Worm (Caenorhabditis elegans) whole organism, L4 larva: ENCODE measurements around the gene dmd-9.

Experiments used
- D1046.2 ChIP-seq: fragments of 200-800 bp; sonication (Bioruptor generic); IDR thresholded peaks from 2 replicates; pipeline ENCODE4 v1.3.6; 2022; ENCODE audit warnings: missing genetic modification characterization, missing compliant biosample characterization
- F37D6.2 ChIP-seq: sonication (generic microtip); optimal IDR thresholded peaks from 2 replicates; lab custom pipeline; 2016; ENCODE audit warnings: mild to moderate bottlenecking, missing genetic modification characterization, missing compliant biosample characterization
- R02D3.7 ChIP-seq: fragments of 150-350 bp; sonication (generic microtip); optimal IDR thresholded peaks from 3 replicates; lab custom pipeline; 2014; ENCODE audit warnings: missing biosample characterization, missing genetic modification characterization
- T26A8.4 ChIP-seq: fragments of 200-800 bp; sonication (Bioruptor generic); IDR thresholded peaks from 2 replicates; pipeline ENCODE4 v1.3.6; 2022; ENCODE audit warnings: missing genetic modification characterization, missing compliant biosample characterization
- Y75B8A.6 ChIP-seq: fragments of 200-800 bp; sonication (Bioruptor generic); IDR thresholded peaks from 2 replicates; pipeline ENCODE4 v1.3.6; 2022; ENCODE audit warnings: missing genetic modification reagents, missing genetic modification characterization, missing compliant biosample characterization
- aly-2 ChIP-seq: sonication (generic microtip); optimal IDR thresholded peaks from 2 replicates; lab custom pipeline; 2018; ENCODE audit warnings: missing biosample characterization, missing genetic modification characterization
- ama-1 ChIP-seq: fragments of 150-350 bp; optimal IDR thresholded peaks from 2 replicates; lab custom pipeline; 2014; ENCODE audit warnings: inconsistent platforms, mixed read lengths
- attf-4 ChIP-seq: sonication (generic microtip); optimal IDR thresholded peaks from 3 replicates; lab custom pipeline; 2017; ENCODE audit warnings: missing biosample characterization, missing genetic modification characterization
- ceh-20 ChIP-seq: fragments of 200-800 bp; sonication (Bioruptor generic); IDR thresholded peaks from 2 replicates; pipeline ENCODE4 v1.3.6; 2022; ENCODE audit warnings: missing genetic modification reagents, missing genetic modification characterization, missing compliant biosample characterization
- ceh-32 ChIP-seq: sonication (generic microtip); optimal IDR thresholded peaks from 2 replicates; lab custom pipeline; 2016; ENCODE audit warnings: mild to moderate bottlenecking, missing genetic modification characterization, missing compliant biosample characterization; ENCODE audit not compliant: poor library complexity
- ceh-62 ChIP-seq: sonication (generic microtip); optimal IDR thresholded peaks from 2 replicates; lab custom pipeline; 2017; ENCODE audit warnings: missing biosample characterization, missing genetic modification characterization
- ceh-82 ChIP-seq: sonication (generic microtip); optimal IDR thresholded peaks from 2 replicates; lab custom pipeline; 2017; ENCODE audit warnings: missing biosample characterization, missing genetic modification characterization
- ces-1 ChIP-seq: fragments of 150-350 bp; sonication (generic microtip); optimal IDR thresholded peaks from 4 replicates; lab custom pipeline; 2014; ENCODE audit warnings: missing biosample characterization, missing genetic modification reagents, missing genetic modification characterization
- ctbp-1 ChIP-seq: fragments of 200-800 bp; sonication (Bioruptor generic); IDR thresholded peaks from 2 replicates; pipeline ENCODE4 v1.3.6; 2022; ENCODE audit warnings: missing genetic modification reagents, missing genetic modification characterization, missing compliant biosample characterization
- dve-1 ChIP-seq: sonication (generic microtip); optimal IDR thresholded peaks from 2 replicates; lab custom pipeline; 2017; ENCODE audit warnings: antibody characterized with exemption, mild to moderate bottlenecking, missing genetic modification characterization, missing compliant biosample characterization; ENCODE audit not compliant: insufficient read depth
- egl-27 ChIP-seq: sonication (generic microtip); optimal IDR thresholded peaks from 3 replicates; lab custom pipeline; 2017; ENCODE audit warnings: missing biosample characterization, missing genetic modification reagents, missing genetic modification characterization
- fkh-10 ChIP-seq: fragments of 150-350 bp; optimal IDR thresholded peaks from 2 replicates; lab custom pipeline; 2014; ENCODE audit warnings: missing biosample characterization, missing genetic modification reagents, missing genetic modification characterization
- hif-1 ChIP-seq, 2 experiments: sonication (generic microtip); optimal IDR thresholded peaks; 2 replicates each; lab custom pipeline; 2016 to 2017; ENCODE audit warnings: missing compliant biosample characterization in 2 of 2, missing genetic modification characterization in 2 of 2, missing genetic modification reagents in 2 of 2, missing genotype in 2 of 2, mild to moderate bottlenecking in 1 of 2
- hlh-30 ChIP-seq: sonication (generic microtip); optimal IDR thresholded peaks from 2 replicates; lab custom pipeline; 2017; ENCODE audit warnings: antibody characterized with exemption, mild to moderate bottlenecking, missing genetic modification characterization, missing compliant biosample characterization; ENCODE audit not compliant: insufficient read depth
- hmg-1.1 ChIP-seq: fragments of 200-800 bp; sonication (Bioruptor generic); IDR thresholded peaks from 2 replicates; pipeline ENCODE4 v1.3.6; 2022; ENCODE audit warnings: missing genetic modification reagents, missing genetic modification characterization, missing compliant biosample characterization
- lim-7 ChIP-seq: fragments of 200-800 bp; sonication (Bioruptor generic); IDR thresholded peaks from 2 replicates; pipeline ENCODE4 v1.3.6; 2022; ENCODE audit warnings: missing genetic modification characterization, missing compliant biosample characterization
- lin-1 ChIP-seq: fragments of 200-800 bp; sonication (Bioruptor generic); IDR thresholded peaks from 2 replicates; pipeline ENCODE4 v1.3.6; 2022; ENCODE audit warnings: missing genetic modification reagents, missing genetic modification characterization, missing compliant biosample characterization
- lin-15B ChIP-seq: fragments of 150-350 bp; sonication (generic microtip); optimal IDR thresholded peaks from 3 replicates; lab custom pipeline; 2014; ENCODE audit warnings: missing biosample characterization, missing genetic modification characterization
- lin-39 ChIP-seq: fragments of 150-350 bp; optimal IDR thresholded peaks from 2 replicates; lab custom pipeline; 2014; ENCODE audit warnings: missing biosample characterization, missing genetic modification reagents, missing genetic modification characterization
- lsy-2 ChIP-seq, 2 experiments: fragments of 150-350 bp in 1 of 2; sonication (generic microtip) in 1 of 2; optimal IDR thresholded peaks; 2 replicates each; lab custom pipeline; 2014 to 2017; ENCODE audit warnings: missing biosample characterization in 2 of 2, missing genetic modification characterization in 2 of 2
- mdl-1 ChIP-seq, 2 experiments: fragments of 150-350 bp in 1 of 2; sonication (generic microtip) in 1 of 2; optimal IDR thresholded peaks; 2 replicates each; lab custom pipeline; 2014 to 2017; ENCODE audit warnings: missing biosample characterization in 2 of 2, missing genetic modification characterization in 2 of 2
- mes-2 ChIP-seq: sonication (generic microtip); optimal IDR thresholded peaks from 2 replicates; lab custom pipeline; 2016; ENCODE audit warnings: missing genotype, mild to moderate bottlenecking, missing genetic modification characterization, missing compliant biosample characterization; ENCODE audit not compliant: poor library complexity, severe bottlenecking
- mxl-3 ChIP-seq: fragments of 200-800 bp; sonication (Bioruptor generic); optimal IDR thresholded peaks from 2 replicates; lab custom pipeline; 2018; ENCODE audit warnings: mild to moderate bottlenecking, missing genetic modification characterization, missing compliant biosample characterization
- nhr-111 ChIP-seq: fragments of 200-800 bp; sonication (Bioruptor generic); optimal IDR thresholded peaks from 2 replicates; lab custom pipeline; 2018; ENCODE audit warnings: mild to moderate bottlenecking, missing genetic modification characterization, missing compliant biosample characterization
- nhr-237 ChIP-seq: sonication (generic microtip); optimal IDR thresholded peaks from 2 replicates; lab custom pipeline; 2017; ENCODE audit warnings: missing biosample characterization, missing genetic modification characterization
- nhr-25 ChIP-seq: sonication (generic microtip); optimal IDR thresholded peaks from 2 replicates; lab custom pipeline; 2017; ENCODE audit warnings: missing genetic modification characterization, mild to moderate bottlenecking, missing compliant biosample characterization, antibody characterized with exemption, moderate library complexity, borderline replicate concordance; ENCODE audit not compliant: insufficient read depth
- nhr-28 ChIP-seq: fragments of 150-350 bp; optimal IDR thresholded peaks from 2 replicates; lab custom pipeline; 2014; ENCODE audit warnings: missing biosample characterization, missing genetic modification characterization
- nhr-41 ChIP-seq: fragments of 200-800 bp; sonication (Bioruptor generic); IDR thresholded peaks from 2 replicates; pipeline ENCODE4 v1.3.6; 2022; ENCODE audit warnings: missing genetic modification reagents, missing genetic modification characterization, missing compliant biosample characterization
- nhr-42 ChIP-seq: fragments of 200-800 bp; sonication (Bioruptor generic); IDR thresholded peaks from 2 replicates; pipeline ENCODE4 v1.3.6; 2022; ENCODE audit warnings: missing genetic modification characterization, missing compliant biosample characterization
- nhr-48 ChIP-seq: sonication (generic microtip); optimal IDR thresholded peaks from 2 replicates; lab custom pipeline; 2016; ENCODE audit warnings: mild to moderate bottlenecking, missing genetic modification characterization, missing compliant biosample characterization
- nhr-6 ChIP-seq: fragments of 150-350 bp; optimal IDR thresholded peaks from 2 replicates; lab custom pipeline; 2014; ENCODE audit warnings: missing biosample characterization, missing genetic modification characterization
- nhr-76 ChIP-seq: fragments of 150-350 bp; optimal IDR thresholded peaks from 2 replicates; lab custom pipeline; 2014; ENCODE audit warnings: missing biosample characterization, missing genetic modification characterization
- pha-4 ChIP-seq, 2 experiments: fragments of 150-350 bp in 1 of 2; fragments of 200-800 bp in 1 of 2; sonication (Bioruptor generic) in 1 of 2; IDR thresholded peaks in 1 of 2; optimal IDR thresholded peaks in 1 of 2; 2 replicates each; pipeline versions ENCODE4 v1.3.6 to Lab custom; 2014 to 2022; ENCODE audit warnings: missing genetic modification characterization in 2 of 2, missing genetic modification reagents in 2 of 2, missing biosample characterization in 1 of 2, missing compliant biosample characterization in 1 of 2
- pqm-1 ChIP-seq: sonication (generic microtip); optimal IDR thresholded peaks from 2 replicates; lab custom pipeline; 2017; ENCODE audit warnings: missing biosample characterization, missing genetic modification characterization
- skn-1 ChIP-seq: fragments of 150-350 bp; optimal IDR thresholded peaks from 2 replicates; lab custom pipeline; 2014; ENCODE audit warnings: missing biosample characterization, missing genetic modification characterization
- snpc-1.2 ChIP-seq: fragments of 200-800 bp; sonication (Bioruptor generic); IDR thresholded peaks from 2 replicates; pipeline ENCODE4 v1.3.6; 2022; ENCODE audit warnings: missing genetic modification reagents, missing genetic modification characterization, missing compliant biosample characterization
- spr-1 ChIP-seq: sonication (generic microtip); optimal IDR thresholded peaks from 2 replicates; lab custom pipeline; 2016; ENCODE audit warnings: mild to moderate bottlenecking, missing genetic modification characterization, missing compliant biosample characterization
- spr-3 ChIP-seq: fragments of 200-800 bp; sonication (Bioruptor generic); optimal IDR thresholded peaks from 2 replicates; lab custom pipeline; 2018; ENCODE audit warnings: mild to moderate bottlenecking, missing genetic modification characterization, missing compliant biosample characterization
- unc-39 ChIP-seq: sonication (generic microtip); optimal IDR thresholded peaks from 2 replicates; lab custom pipeline; 2017; ENCODE audit warnings: missing biosample characterization, missing genetic modification characterization
- unc-62 ChIP-seq, 3 experiments: fragments of 150-350 bp in 1 of 3; sonication (generic microtip); optimal IDR thresholded peaks in 2 of 3; peaks in 1 of 3; 1 replicate in 1 of 3; 2 replicates in 2 of 3; lab custom pipeline; 2014 to 2017; ENCODE audit warnings: missing biosample characterization in 3 of 3, missing genetic modification characterization in 3 of 3, missing genetic modification reagents in 3 of 3, missing genotype in 1 of 3
- zip-11 ChIP-seq: fragments of 200-800 bp; sonication (Bioruptor generic); IDR thresholded peaks from 2 replicates; pipeline ENCODE4 v1.3.6; 2022; ENCODE audit warnings: missing genetic modification characterization, missing compliant biosample characterization
- ztf-11 ChIP-seq: fragments of 150-350 bp; optimal IDR thresholded peaks from 2 replicates; lab custom pipeline; 2014; ENCODE audit warnings: missing biosample characterization, missing genetic modification characterization
- ztf-7 ChIP-seq: fragments of 150-350 bp; optimal IDR thresholded peaks from 2 replicates; lab custom pipeline; 2014; ENCODE audit warnings: missing biosample characterization, missing genetic modification characterization

The dmd-9 gene

DNA sequence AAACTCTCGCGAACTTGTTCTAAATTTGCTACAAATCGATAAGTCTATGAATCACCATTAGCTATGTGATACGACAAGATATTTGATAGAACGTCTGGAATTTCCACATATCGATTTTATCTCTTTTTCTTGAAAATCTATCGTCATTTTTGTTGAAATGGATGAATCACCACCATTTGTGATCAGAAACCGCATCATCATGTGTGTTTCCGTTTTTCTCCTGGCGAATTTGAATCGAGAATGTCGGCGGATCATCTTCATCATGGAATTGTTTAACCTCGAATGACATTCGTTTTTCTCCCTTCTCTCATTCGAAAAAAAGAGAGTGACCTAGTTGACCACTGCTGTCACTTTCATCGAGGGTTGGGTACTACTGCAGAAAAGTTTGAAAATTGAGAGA lies 20.1 kb downstream of the dmd-9 start (continued):
- peak in 1 of 2 experiments; percentile 3 for TF ChIP-seq lsy-2 (tag; optimal IDR thresholded peaks at IDR 0.05; lab: Kevin White, UChicago)
- TF ChIP-seq ceh-20 (GFP tag; lab: Robert Waterston, UW): no peak
- TF ChIP-seq hif-1 (tag; optimal IDR thresholded peaks at IDR 0.05; lab: Kevin White, UChicago): no peak
- peak; percentile 25 for TF ChIP-seq nhr-48 (tag; lab: Kevin White, UChicago)
- no peak for TF ChIP-seq zip-11 (GFP tag; lab: Robert Waterston, UW)

DNA sequence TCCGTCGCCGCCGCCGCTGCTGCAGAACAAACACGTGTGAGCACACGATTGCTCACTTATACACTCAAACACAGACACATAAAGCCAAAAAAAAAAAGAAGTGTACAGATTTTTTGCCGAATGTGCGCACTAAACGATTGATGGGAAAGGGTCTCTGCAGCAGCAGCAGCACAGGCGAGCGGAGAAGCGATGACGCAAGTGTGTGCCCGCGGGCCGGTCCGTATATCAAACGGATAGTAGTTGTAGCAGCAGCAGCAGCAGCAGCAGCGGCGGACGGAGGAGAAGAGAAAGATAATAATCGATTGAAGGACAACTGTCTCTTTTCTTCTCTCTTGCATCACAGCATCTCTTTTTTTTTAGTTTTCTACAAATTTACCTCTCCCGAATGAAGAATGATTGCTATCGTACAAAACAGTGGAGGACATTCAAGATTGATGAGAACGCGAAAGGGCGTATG lies 20.9 kb downstream of the dmd-9 start:
- no peak for TF ChIP-seq lin-15B (tag; lab: Kevin White, UChicago)
- TF ChIP-seq mdl-1 (tag; optimal IDR thresholded peaks at IDR 0.05; lab: Kevin White, UChicago): peak in 1 of 2 experiments; percentile 56
- no peak for TF ChIP-seq nhr-6 (tag; lab: Kevin White, UChicago)
- no peak for TF ChIP-seq R02D3.7 (tag; lab: Kevin White, UChicago)
- no peak for TF ChIP-seq egl-27 (tag; lab: Kevin White, UChicago)
- no peak for TF ChIP-seq ceh-62 (tag; lab: Kevin White, UChicago)
- no peak for TF ChIP-seq nhr-76 (tag; lab: Kevin White, UChicago)
- TF ChIP-seq zip-11 (GFP tag; lab: Robert Waterston, UW): no peak
- no peak for TF ChIP-seq snpc-1.2
- no peak for TF ChIP-seq ceh-82
- TF ChIP-seq unc-62 (GFP tag; optimal IDR thresholded peaks at IDR 0.05 in 1 of 2; lab: Kevin White, UChicago): peak in 1 of 2 experiments; percentile 79
- TF ChIP-seq unc-62 (tag; optimal IDR thresholded peaks at IDR 0.05; lab: Kevin White, UChicago): no peak
- no peak for TF ChIP-seq spr-3 (GFP tag; lab: Kevin White, UChicago)
- peak; percentile 44 for TF ChIP-seq dve-1 (tag; lab: Kevin White, UChicago)
- TF ChIP-seq lim-7: no peak
- no peak for TF ChIP-seq unc-39 (tag; lab: Kevin White, UChicago)
- 0 out of 2 replicates have a peak, but pooled peaks have one; percentile 17 for TF ChIP-seq D1046.2 (GFP tag; lab: Robert Waterston, UW)
- TF ChIP-seq skn-1: no peak
- no peak for TF ChIP-seq Y75B8A.6 (GFP tag; lab: Robert Waterston, UW)
- TF ChIP-seq lsy-2 (tag; optimal IDR thresholded peaks at IDR 0.05; lab: Kevin White, UChicago): peak in 1 of 2 experiments; percentile 16
- TF ChIP-seq ces-1 (GFP tag; lab: Kevin White, UChicago): no peak
- TF ChIP-seq mes-2 (tag; lab: Kevin White, UChicago): peak; percentile 51
- TF ChIP-seq aly-2 (tag; lab: Kevin White, UChicago): no peak
- no peak for TF ChIP-seq lin-1 (GFP tag; lab: Robert Waterston, UW)
- TF ChIP-seq nhr-28 (tag; lab: Kevin White, UChicago): peak; percentile 59
- TF ChIP-seq pha-4 (GFP tag; IDR thresholded peaks at IDR 0.05; lab: Robert Waterston, UW): peak; percentile 72; the same call in 1 of the 2 replicates
- TF ChIP-seq pha-4 (tag; optimal IDR thresholded peaks at IDR 0.05; lab: Kevin White, UChicago): no peak
- no peak for TF ChIP-seq nhr-42
- TF ChIP-seq T26A8.4 (GFP tag; lab: Robert Waterston, UW): peak; percentile 34; the same call in 1 of the 2 replicates
- TF ChIP-seq lin-39: no peak
- no peak for TF ChIP-seq ztf-11 (tag; lab: Kevin White, UChicago)
- TF ChIP-seq spr-1 (tag; lab: Kevin White, UChicago): peak; percentile 13
- peak; percentile 66 for TF ChIP-seq mxl-3 (GFP tag; lab: Kevin White, UChicago)
- no peak for TF ChIP-seq ctbp-1 (GFP tag; lab: Robert Waterston, UW)
- no peak for TF ChIP-seq nhr-237 (tag; lab: Kevin White, UChicago)
- TF ChIP-seq ztf-7 (tag; lab: Kevin White, UChicago): no peak
- no peak for TF ChIP-seq attf-4 (tag; lab: Kevin White, UChicago)
- no peak for TF ChIP-seq nhr-111 (GFP tag; lab: Kevin White, UChicago)
- no peak for TF ChIP-seq pqm-1
- TF ChIP-seq nhr-41 (GFP tag; lab: Robert Waterston, UW): no peak
- peak; percentile 53; the same call in 1 of the 2 replicates for TF ChIP-seq hmg-1.1
- TF ChIP-seq hlh-30 (tag; lab: Kevin White, UChicago): peak; percentile 21
- TF ChIP-seq fkh-10 (GFP tag; lab: Kevin White, UChicago): no peak
- no peak for TF ChIP-seq F37D6.2 (tag; lab: Kevin White, UChicago)
- peak; percentile 7 for TF ChIP-seq ama-1 (lab: Kevin White, UChicago)
- TF ChIP-seq nhr-25 (tag; lab: Kevin White, UChicago): peak; percentile 56
- TF ChIP-seq ceh-32 (tag; lab: Kevin White, UChicago): no peak
